Fruit fly (Drosophila melanogaster) whole organism, embryonic: Measurements from ENCODE around the gene Hgsnat.
A peak's percentile ranks its signal among the peaks of the same experiment; 100 is the strongest.

ENCODE experiments used
- Adf1 ChIP-seq: fragments of 200-800 bp; sonication (Bioruptor generic); IDR thresholded peaks from 2 replicates; pipeline ENCODE4 v1.3.6; 2022; ENCODE audit warnings: missing biosample characterization, missing genetic modification characterization
- Antp ChIP-seq: fragments of 200-800 bp; sonication (Bioruptor generic); optimal IDR thresholded peaks from 3 replicates; lab custom pipeline; 2016; ENCODE audit warnings: missing biosample characterization, missing genetic modification characterization
- BtbVII ChIP-seq: fragments of 200-800 bp; sonication (Bioruptor generic); optimal IDR thresholded peaks from 3 replicates; lab custom pipeline; 2017; ENCODE audit warnings: missing biosample characterization, mild to moderate bottlenecking, missing genetic modification characterization
- CG10462 ChIP-seq: fragments of 200-800 bp; sonication (Bioruptor generic); optimal IDR thresholded peaks from 2 replicates; lab custom pipeline; 2016; ENCODE audit warnings: missing biosample characterization, missing genetic modification characterization
- CG10654 ChIP-seq: fragments of 200-800 bp; sonication (Bioruptor generic); optimal IDR thresholded peaks from 2 replicates; lab custom pipeline; 2016; ENCODE audit warnings: missing biosample characterization, missing genetic modification characterization
- CG1233 ChIP-seq: fragments of 200-800 bp; sonication (Bioruptor generic); optimal IDR thresholded peaks from 4 replicates; lab custom pipeline; 2018; ENCODE audit warnings: missing biosample characterization, mild to moderate bottlenecking, missing genetic modification characterization
- CG15011 ChIP-seq: fragments of 200-800 bp; sonication (Bioruptor generic); optimal IDR thresholded peaks from 3 replicates; lab custom pipeline; 2018; ENCODE audit warnings: missing biosample characterization, mild to moderate bottlenecking, missing genetic modification characterization
- CG1529 ChIP-seq: fragments of 200-800 bp; sonication (Bioruptor generic); optimal IDR thresholded peaks from 3 replicates; lab custom pipeline; 2018; ENCODE audit warnings: missing biosample characterization, missing genetic modification characterization
- CG15601 ChIP-seq: fragments of 200-800 bp; sonication (Bioruptor generic); optimal IDR thresholded peaks from 3 replicates; lab custom pipeline; 2019; ENCODE audit warnings: missing biosample characterization, mild to moderate bottlenecking, missing genetic modification characterization, moderate library complexity
- CG1647 ChIP-seq: fragments of 200-800 bp; sonication (Bioruptor generic); optimal IDR thresholded peaks from 3 replicates; lab custom pipeline; 2016; ENCODE audit warnings: missing biosample characterization, missing genetic modification characterization
- CG16779 ChIP-seq: fragments of 200-800 bp; sonication (Bioruptor generic); IDR thresholded peaks from 2 replicates; pipeline ENCODE4 v1.3.6; 2022; ENCODE audit warnings: missing biosample characterization, missing genetic modification characterization
- CG17328 ChIP-seq: fragments of 200-800 bp; sonication (Bioruptor generic); IDR thresholded peaks from 2 replicates; pipeline ENCODE4 v1.3.6; 2022; ENCODE audit warnings: missing biosample characterization, missing genetic modification characterization
- CG17912 ChIP-seq: fragments of 200-800 bp; sonication (Bioruptor generic); optimal IDR thresholded peaks from 2 replicates; lab custom pipeline; 2018; ENCODE audit warnings: missing biosample characterization, mild to moderate bottlenecking, missing genetic modification characterization
- CG31388 ChIP-seq: fragments of 200-800 bp; sonication (Bioruptor generic); optimal IDR thresholded peaks from 2 replicates; lab custom pipeline; 2016; ENCODE audit warnings: missing biosample characterization, missing genetic modification characterization
- CG4730 ChIP-seq: fragments of 200-800 bp; sonication (Bioruptor generic); IDR thresholded peaks from 2 replicates; pipeline ENCODE4 v1.3.6; 2022; ENCODE audit warnings: missing biosample characterization, missing genetic modification characterization
- CG5180 ChIP-seq: fragments of 200-800 bp; sonication (Bioruptor generic); optimal IDR thresholded peaks from 3 replicates; lab custom pipeline; 2017; ENCODE audit warnings: missing biosample characterization, missing genetic modification characterization, mild to moderate bottlenecking, moderate library complexity, missing genetic modification reagents
- CG8478 ChIP-seq: fragments of >200 bp; optimal IDR thresholded peaks from 2 replicates; lab custom pipeline; 2018
- CG8765 ChIP-seq: fragments of 200-800 bp; sonication (Bioruptor generic); IDR thresholded peaks from 2 replicates; pipeline ENCODE4 v1.3.6; 2022; ENCODE audit warnings: missing biosample characterization, missing genetic modification characterization
- CG9215 ChIP-seq: fragments of 200-800 bp; sonication (Bioruptor generic); IDR thresholded peaks from 2 replicates; pipeline ENCODE4 v1.3.6; 2022; ENCODE audit warnings: missing biosample characterization, missing genetic modification characterization
- CG9797 ChIP-seq: fragments of 200-800 bp; sonication (Bioruptor generic); optimal IDR thresholded peaks from 3 replicates; lab custom pipeline; 2018; ENCODE audit warnings: missing biosample characterization, mild to moderate bottlenecking, missing genetic modification characterization
- CG9817 ChIP-seq: fragments of 200-800 bp; sonication (Bioruptor generic); optimal IDR thresholded peaks from 2 replicates; lab custom pipeline; 2018; ENCODE audit warnings: missing biosample characterization, mild to moderate bottlenecking, missing genetic modification characterization, moderate library complexity
- D19A ChIP-seq: fragments of 200-800 bp; optimal IDR thresholded peaks from 3 replicates; lab custom pipeline; 2019; ENCODE audit warnings: missing biosample characterization, mild to moderate bottlenecking, missing genetic modification characterization, moderate library complexity
- Dek ChIP-seq: fragments of 200-800 bp; sonication (Bioruptor generic); optimal IDR thresholded peaks from 3 replicates; lab custom pipeline; 2019; ENCODE audit warnings: missing biosample characterization, mild to moderate bottlenecking, missing genetic modification characterization, moderate library complexity
- Doc3 ChIP-seq: fragments of 200-800 bp; sonication (Bioruptor generic); IDR thresholded peaks from 3 replicates; pipeline ENCODE4 v1.3.6; 2022; ENCODE audit warnings: missing biosample characterization, missing genetic modification characterization; ENCODE audit not compliant: partially characterized antibody
- Fer1 ChIP-seq: fragments of 200-800 bp; sonication (Bioruptor generic); optimal IDR thresholded peaks from 2 replicates; lab custom pipeline; 2017; ENCODE audit warnings: missing biosample characterization, mild to moderate bottlenecking, missing genetic modification characterization
- Fer2 ChIP-seq: fragments of 200-800 bp; sonication (Bioruptor generic); optimal IDR thresholded peaks from 2 replicates; lab custom pipeline; 2018; ENCODE audit warnings: missing biosample characterization, mild to moderate bottlenecking, missing genetic modification characterization, moderate library complexity
- Hmr ChIP-seq: fragments of 200-800 bp; sonication (Bioruptor generic); optimal IDR thresholded peaks from 3 replicates; lab custom pipeline; 2017; ENCODE audit warnings: mild to moderate bottlenecking, missing biosample characterization, missing genetic modification reagents, missing genetic modification characterization
- Max ChIP-seq: fragments of 200-800 bp; sonication (Bioruptor generic); optimal IDR thresholded peaks from 2 replicates; lab custom pipeline; 2016; ENCODE audit warnings: missing biosample characterization, mild to moderate bottlenecking, missing genetic modification characterization
- Med ChIP-seq: fragments of 200-800 bp; sonication (Bioruptor generic); peaks from one replicate; lab custom pipeline; 2016; ENCODE audit warnings: missing biosample characterization, missing genetic modification characterization, mild to moderate bottlenecking, inconsistent platforms, moderate library complexity
- Nf-YA ChIP-seq: fragments of 200-800 bp; sonication (Bioruptor generic); IDR thresholded peaks from 2 replicates; pipeline ENCODE4 v1.3.6; 2022; ENCODE audit warnings: missing biosample characterization, missing genetic modification characterization
- Oli ChIP-seq: fragments of 200-800 bp; sonication (Bioruptor generic); optimal IDR thresholded peaks from 2 replicates; lab custom pipeline; 2018; ENCODE audit warnings: missing biosample characterization, mild to moderate bottlenecking, missing genetic modification characterization, moderate library complexity
- PHDP ChIP-seq: fragments of 200-800 bp; sonication (Bioruptor generic); optimal IDR thresholded peaks from 3 replicates; lab custom pipeline; 2018; ENCODE audit warnings: missing biosample characterization, mild to moderate bottlenecking, missing genetic modification characterization, moderate library complexity
- Stat92E ChIP-seq, 3 experiments: fragments of >200 bp in 2 of 3; fragments of 200-800 bp in 1 of 3; sonication (Bioruptor generic) in 1 of 3; optimal IDR thresholded peaks; 2 replicates each; lab custom pipeline; 2017 to 2019; ENCODE audit warnings: missing biosample characterization in 3 of 3, missing genetic modification characterization in 3 of 3, mild to moderate bottlenecking in 1 of 3, moderate library complexity in 1 of 3
- Taf1 ChIP-seq: fragments of 200-800 bp; sonication (Bioruptor generic); IDR thresholded peaks from 2 replicates; pipeline ENCODE4 v1.3.6; 2022; ENCODE audit warnings: missing biosample characterization, missing genetic modification characterization
- Usf ChIP-seq: fragments of 200-800 bp; sonication (Bioruptor generic); optimal IDR thresholded peaks from 2 replicates; lab custom pipeline; 2017; ENCODE audit warnings: missing genotype, missing biosample characterization, missing genetic modification characterization
- al ChIP-seq: fragments of 200-800 bp; sonication (Bioruptor generic); IDR thresholded peaks from 2 replicates; pipeline ENCODE4 v1.3.6; 2022; ENCODE audit warnings: missing biosample characterization, missing genetic modification characterization
- amos ChIP-seq: fragments of 200-800 bp; sonication (Bioruptor generic); IDR thresholded peaks from 2 replicates; pipeline ENCODE4 v1.3.6; 2022; ENCODE audit warnings: missing biosample characterization, missing genetic modification characterization; ENCODE audit not compliant: partially characterized antibody
- bab2 ChIP-seq: fragments of 200-800 bp; sonication (Bioruptor generic); optimal IDR thresholded peaks from 2 replicates; lab custom pipeline; 2016; ENCODE audit warnings: missing biosample characterization, missing genetic modification characterization
- ftz-f1 ChIP-seq: fragments of 200-800 bp; sonication (Bioruptor generic); optimal IDR thresholded peaks from 2 replicates; lab custom pipeline; 2016; ENCODE audit warnings: missing biosample characterization, missing genetic modification characterization
- insv ChIP-seq, 2 experiments: fragments of 200-800 bp; sonication (Bioruptor generic); optimal IDR thresholded peaks; 3 replicates each; lab custom pipeline; 2016 to 2018; ENCODE audit warnings: missing biosample characterization in 2 of 2, missing genetic modification characterization in 2 of 2
- inv ChIP-seq: fragments of 200-800 bp; sonication (Bioruptor generic); IDR thresholded peaks from 2 replicates; pipeline ENCODE4 v1.3.6; 2022; ENCODE audit warnings: missing biosample characterization, missing genetic modification characterization; ENCODE audit not compliant: partially characterized antibody
- lbe ChIP-seq: fragments of 200-800 bp; sonication (Bioruptor generic); optimal IDR thresholded peaks from 2 replicates; lab custom pipeline; 2016; ENCODE audit warnings: missing biosample characterization, mild to moderate bottlenecking, missing genetic modification characterization
- odd ChIP-seq: fragments of 200-800 bp; sonication (Bioruptor generic); optimal IDR thresholded peaks from 2 replicates; lab custom pipeline; 2017; ENCODE audit warnings: missing biosample characterization, mild to moderate bottlenecking, missing genetic modification characterization
- pan ChIP-seq, 4 experiments: fragments of >200 bp in 3 of 4; fragments of 200-800 bp in 1 of 4; sonication (Bioruptor generic) in 1 of 4; optimal IDR thresholded peaks in 3 of 4; IDR thresholded peaks in 1 of 4; 2 replicates each; pipeline versions ENCODE4 v1.3.6 to Lab custom; 2017 to 2022; ENCODE audit warnings: missing biosample characterization in 2 of 4, missing genetic modification characterization in 2 of 4, mixed read lengths in 1 of 4
- phol ChIP-seq: fragments of 200-800 bp; sonication (Bioruptor generic); optimal IDR thresholded peaks from 3 replicates; lab custom pipeline; 2018; ENCODE audit warnings: missing biosample characterization, mild to moderate bottlenecking, missing genetic modification characterization, moderate library complexity
- sima ChIP-seq: fragments of 200-800 bp; sonication (Bioruptor generic); optimal IDR thresholded peaks from 2 replicates; lab custom pipeline; 2016; ENCODE audit warnings: missing biosample characterization, missing genetic modification characterization
- vvl ChIP-seq: fragments of 200-800 bp; sonication (Bioruptor generic); IDR thresholded peaks from 2 replicates; pipeline ENCODE4 v1.3.6; 2022; ENCODE audit warnings: missing biosample characterization, missing genetic modification characterization
- zf30C ChIP-seq: fragments of 200-800 bp; sonication (Bioruptor generic); optimal IDR thresholded peaks from 3 replicates; lab custom pipeline; 2018; ENCODE audit warnings: missing biosample characterization, mild to moderate bottlenecking, missing genetic modification characterization

The Hgsnat gene

dm6 chrX:4919040-4919881 lies 731 bp downstream of the Hgsnat start (continued):
- TF ChIP-seq CG16779 (GFP tag; lab: Robert Waterston, UW) (peak; percentile 84), Nf-YA (peak; percentile 67), CG5180 (GFP tag; lab: Kevin White, UChicago) (peak; percentile 44), CG10462 (GFP tag; lab: Kevin White, UChicago) (peak; percentile 51), Oli (tag; lab: Kevin White, UChicago) (peak; percentile 89), insv (GFP tag; optimal IDR thresholded peaks at IDR 0.05; lab: Kevin White, UChicago) (no peak), Hmr (GFP tag; lab: Kevin White, UChicago) (peak; percentile 78), Taf1 (GFP tag; lab: Robert Waterston, UW) (peak; percentile 71; the same call in 1 of the 2 replicates), Max (GFP tag; lab: Kevin White, UChicago) (peak; percentile 60), CG9215 (GFP tag; lab: Robert Waterston, UW) (peak; percentile 82), Doc3 (GFP tag; lab: Robert Waterston, UW) (no peak), CG31388 (peak; percentile 63), pan (optimal IDR thresholded peaks at IDR 0.05; lab: Kevin White, UChicago) (no peak), pan (GFP tag; optimal IDR thresholded peaks at IDR 0.05 in 1 of 2, IDR thresholded peaks at IDR 0.05 in 1 of 2) (peak in 1 of 2 experiments; percentile 92), CG15011 (GFP tag; lab: Kevin White, UChicago) (peak; percentile 27), BtbVII (GFP tag; lab: Kevin White, UChicago) (peak; percentile 71), CG8478 (lab: Kevin White, UChicago) (no peak), Adf1 (GFP tag; lab: Robert Waterston, UW) (peak; percentile 71), ftz-f1 (peak; percentile 66), D19A (peak; percentile 52), CG17912 (GFP tag; lab: Kevin White, UChicago) (no peak), CG9797 (GFP tag; lab: Kevin White, UChicago) (no peak), sima (peak; percentile 17), Med (GFP tag; lab: Kevin White, UChicago) (peak; percentile 98), Usf (peak; percentile 46), CG15601 (tag; lab: Kevin White, UChicago) (peak; percentile 29), odd (GFP tag; lab: Kevin White, UChicago) (peak; percentile 49), CG17328 (GFP tag; lab: Robert Waterston, UW) (peak; percentile 87), CG10654 (GFP tag; lab: Kevin White, UChicago) (peak; percentile 66), al (GFP tag; lab: Robert Waterston, UW) (peak; percentile 87), Fer2 (peak; percentile 52), CG1529 (peak; percentile 14), Antp (GFP tag; lab: Kevin White, UChicago) (peak; percentile 93), PHDP (tag; lab: Kevin White, UChicago) (peak; percentile 80), inv (GFP tag; lab: Robert Waterston, UW) (no peak), CG1233 (peak; percentile 48), Dek (tag; lab: Kevin White, UChicago) (peak; percentile 70), CG1647 (GFP tag; lab: Kevin White, UChicago) (peak; percentile 74), zf30C (GFP tag; lab: Kevin White, UChicago) (no peak), Stat92E (GFP tag; optimal IDR thresholded peaks at IDR 0.05; lab: Kevin White, UChicago) (no peak), CG4730 (peak; percentile 86), phol (tag; lab: Kevin White, UChicago) (peak; percentile 71), amos (GFP tag; lab: Robert Waterston, UW) (no peak), CG9817 (tag; lab: Kevin White, UChicago) (peak; percentile 83), Fer1 (GFP tag; lab: Kevin White, UChicago) (peak; percentile 71), bab2 (peak; percentile 84), lbe (GFP tag; lab: Kevin White, UChicago) (no peak), CG8765 (GFP tag; lab: Robert Waterston, UW) (peak; percentile 41; the same call in 1 of the 2 replicates), vvl (peak; percentile 92)
